Fruit fly (Drosophila melanogaster): Measurements from ENCODE around the gene MED11.

MED11 gene

dm6 chr3L:18761728-18762127 lies 16.1 kb downstream of the MED11 start:
- TF ChIP-seq CG8478 (optimal IDR thresholded peaks at IDR 0.05) (no peak), CTCF (optimal IDR thresholded peaks at IDR 0.05) (no peak)

- no peak for TF ChIP-seq CG8478 (optimal IDR thresholded peaks at IDR 0.05)
- TF ChIP-seq CTCF (optimal IDR thresholded peaks at IDR 0.05): no peak
These were observed 18.1 kb downstream of the MED11 start for dm6 chr3L:18763486-18764436.

- TF ChIP-seq CG8478 (optimal IDR thresholded peaks at IDR 0.05) (no peak), CTCF (optimal IDR thresholded peaks at IDR 0.05) (no peak)
These were observed 20.3 kb downstream of the MED11 start for dm6 chr3L:18765657-18766592.

- TF ChIP-seq CG8478 (optimal IDR thresholded peaks at IDR 0.05) (no peak), CTCF (optimal IDR thresholded peaks at IDR 0.05) (no peak)
These were observed 22.5 kb downstream of the MED11 start for dm6 chr3L:18767950-18768781.

- TF ChIP-seq CTCF (optimal IDR thresholded peaks at IDR 0.05) (no peak), CG8478 (optimal IDR thresholded peaks at IDR 0.05) (no peak)
These were observed 23.4 kb downstream of the MED11 start for dm6 chr3L:18768788-18769707.

dm6 chr3L:18769782-18770181 lies 24.1 kb downstream of the MED11 start:
- no peak for TF ChIP-seq CG8478 (optimal IDR thresholded peaks at IDR 0.05)
- no peak for TF ChIP-seq CTCF (optimal IDR thresholded peaks at IDR 0.05)

- no peak for TF ChIP-seq CTCF (optimal IDR thresholded peaks at IDR 0.05)
- no peak for TF ChIP-seq CG8478 (optimal IDR thresholded peaks at IDR 0.05)
These were observed 25.7 kb downstream of the MED11 start for dm6 chr3L:18771095-18772013.

dm6 chr3L:18772014-18772560 lies 26.4 kb downstream of the MED11 start:
- TF ChIP-seq CTCF (optimal IDR thresholded peaks at IDR 0.05) (no peak), CG8478 (optimal IDR thresholded peaks at IDR 0.05) (no peak)

dm6 chr3L:18781653-18782629 lies 36.3 kb downstream of the MED11 start:
- TF ChIP-seq CG8478 (optimal IDR thresholded peaks at IDR 0.05) (no peak), CTCF (optimal IDR thresholded peaks at IDR 0.05) (no peak)

dm6 chr3L:18782653-18783052 lies 37.0 kb downstream of the MED11 start:
- no peak for TF ChIP-seq CG8478 (optimal IDR thresholded peaks at IDR 0.05)
- TF ChIP-seq CTCF (optimal IDR thresholded peaks at IDR 0.05): no peak

dm6 chr3L:18783544-18783943 lies 37.9 kb downstream of the MED11 start:
- TF ChIP-seq CG8478 (optimal IDR thresholded peaks at IDR 0.05): no peak

Data from S2 (cell line).